Fruit fly (Drosophila melanogaster) whole organism, larva: ENCODE results near the gene CG34161.

Experiments used
- noc ChIP-seq: fragments of 200-800 bp; sonication (Bioruptor generic); optimal IDR thresholded peaks from 3 replicates; lab custom pipeline; 2019; ENCODE audit warnings: missing biosample characterization, mild to moderate bottlenecking, missing genetic modification characterization, moderate library complexity

Gene CG34161

DNA sequence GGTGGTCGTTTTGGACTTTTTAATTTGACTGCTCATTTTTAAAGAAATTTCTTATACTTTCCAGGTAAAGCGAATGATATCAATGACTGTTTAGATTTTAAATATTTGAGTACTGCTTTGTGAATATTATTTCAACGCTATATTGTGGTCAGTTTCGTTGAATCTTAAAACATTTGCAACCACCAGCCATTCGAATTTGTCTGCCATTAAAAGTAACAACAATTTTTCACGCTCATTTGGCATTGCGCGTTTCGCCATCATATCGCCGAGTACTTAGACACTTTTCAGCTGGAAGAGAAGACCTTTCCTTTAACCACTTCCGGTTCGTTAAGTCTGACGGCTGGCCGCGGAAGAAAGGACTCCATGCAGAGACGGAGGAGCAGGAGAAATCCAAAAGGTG lies at the start of gene CG34161:
Gene CG34161 (minus strand): TSS at position 101 of the 400 bp plus-strand sequence.
- TF ChIP-seq noc (tag; lab: Kevin White, UChicago): no peak

dm6 chr2L:10625935-10626334 lies 44.4 kb upstream of the CG34161 start:
- TF ChIP-seq noc (tag; lab: Kevin White, UChicago): no peak

- TF ChIP-seq noc (tag; lab: Kevin White, UChicago): no peak
Observed at dm6 chr2L:10616767-10617166, 35.3 kb upstream of the CG34161 start.

dm6 chr2L:10615889-10616288 lies 34.4 kb upstream of the CG34161 start:
- no peak for TF ChIP-seq noc (tag; lab: Kevin White, UChicago)

- no peak for TF ChIP-seq noc (tag; lab: Kevin White, UChicago)
Observed at dm6 chr2L:10614660-10615479, 33.4 kb upstream of the CG34161 start.

- TF ChIP-seq noc (tag; lab: Kevin White, UChicago): no peak
Observed at dm6 chr2L:10613104-10613503, 31.6 kb upstream of the CG34161 start.

DNA sequence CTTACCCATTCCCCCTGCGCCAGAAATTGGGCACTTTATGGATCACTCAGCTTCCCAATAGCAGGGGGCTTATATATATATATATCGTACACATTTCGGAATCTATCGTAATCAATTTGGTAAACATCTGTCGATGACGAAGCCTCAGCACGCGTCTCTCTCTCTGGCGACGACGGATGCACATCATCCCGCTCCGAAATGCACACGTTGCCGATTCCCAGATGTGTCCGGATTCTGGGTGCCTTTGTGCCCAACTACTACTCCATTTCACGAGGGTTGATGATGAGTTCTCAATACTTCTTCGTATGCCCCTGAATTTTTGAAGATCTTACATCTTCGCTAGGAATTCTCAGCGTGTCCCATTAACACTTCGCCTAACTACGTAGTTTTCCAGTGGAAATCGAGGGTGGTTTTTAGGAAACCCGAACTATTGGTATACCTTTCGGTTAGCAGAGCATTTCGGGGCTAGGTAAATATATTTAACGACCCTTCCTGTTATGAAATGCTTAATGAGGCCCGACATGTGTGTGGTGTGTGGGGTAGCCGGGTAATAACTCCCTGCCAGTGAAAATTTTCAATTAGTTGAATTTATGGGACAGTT lies 27.3 kb upstream of the CG34161 start:
- no peak for TF ChIP-seq noc (tag; lab: Kevin White, UChicago)

DNA sequence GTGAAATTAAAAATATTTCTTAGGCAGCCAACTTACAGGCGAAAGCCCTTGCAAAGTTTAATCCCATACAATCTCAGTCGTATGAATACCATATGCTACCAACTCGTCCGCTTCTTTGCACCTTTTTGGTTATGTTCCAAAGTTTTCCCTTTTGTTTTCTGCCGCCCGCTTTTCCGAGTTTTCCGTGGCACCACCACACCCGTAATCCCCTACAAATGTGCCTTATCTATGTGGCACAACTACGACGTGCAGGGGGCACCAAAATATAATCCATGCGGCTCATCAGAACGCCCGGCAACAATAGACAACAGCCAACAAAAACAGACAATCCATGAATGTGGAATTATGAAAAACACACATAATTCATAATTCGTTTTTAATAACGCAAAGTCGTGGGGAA lies 26.2 kb upstream of the CG34161 start:
- no peak for TF ChIP-seq noc (tag; lab: Kevin White, UChicago)

- no peak for TF ChIP-seq noc (tag; lab: Kevin White, UChicago)
Observed at dm6 chr2L:10603604-10604003, 22.1 kb upstream of the CG34161 start.

DNA sequence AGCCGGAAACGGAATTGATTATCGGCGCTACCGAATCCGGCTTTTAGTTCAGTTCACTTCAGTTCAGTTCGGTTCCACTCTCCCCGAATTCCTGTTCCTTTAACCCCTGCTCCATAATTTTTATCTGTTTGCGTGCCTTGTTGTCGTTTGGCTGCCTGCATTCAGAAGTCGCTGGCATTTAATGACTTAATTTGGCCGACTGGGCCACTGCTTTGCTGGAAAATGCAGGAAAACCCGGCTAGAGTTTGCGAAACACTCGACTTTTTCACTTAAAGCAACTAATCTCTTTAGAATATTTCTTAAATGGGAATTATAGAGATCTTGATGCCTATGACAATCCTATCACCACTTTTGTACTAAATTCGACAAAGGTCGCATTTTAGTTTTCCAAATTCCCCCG lies 2.0 kb downstream of the CG34161 start, which contains the start of gene CG34160:
Gene CG34160 (plus strand): TSS at position 301 of the 400 bp plus-strand sequence.
- no peak for TF ChIP-seq noc (tag; lab: Kevin White, UChicago)

DNA sequence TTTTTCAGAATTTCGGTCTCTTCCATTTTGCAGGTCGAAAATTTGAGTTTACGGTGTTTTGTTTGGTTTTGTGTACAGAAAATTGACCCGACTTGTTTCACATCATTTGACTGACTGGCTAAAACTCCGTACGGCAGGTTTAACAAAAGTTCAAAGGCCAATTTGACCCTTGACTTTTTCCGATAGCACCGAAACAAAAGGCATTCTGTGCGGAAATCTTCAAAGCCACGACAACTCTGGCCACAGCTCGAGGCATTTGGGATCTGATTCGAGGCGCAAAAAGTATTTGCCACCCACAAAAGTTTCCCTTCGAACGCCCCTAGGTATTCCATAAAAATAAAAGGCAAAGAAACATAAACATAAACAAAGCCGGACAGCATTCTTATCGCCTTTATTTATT lies 3.8 kb downstream of the CG34161 start, which contains the start of gene w-cup:
Gene w-cup (minus strand): TSS at position 101 of the 400 bp plus-strand sequence.
- no peak for TF ChIP-seq noc (tag; lab: Kevin White, UChicago)

DNA sequence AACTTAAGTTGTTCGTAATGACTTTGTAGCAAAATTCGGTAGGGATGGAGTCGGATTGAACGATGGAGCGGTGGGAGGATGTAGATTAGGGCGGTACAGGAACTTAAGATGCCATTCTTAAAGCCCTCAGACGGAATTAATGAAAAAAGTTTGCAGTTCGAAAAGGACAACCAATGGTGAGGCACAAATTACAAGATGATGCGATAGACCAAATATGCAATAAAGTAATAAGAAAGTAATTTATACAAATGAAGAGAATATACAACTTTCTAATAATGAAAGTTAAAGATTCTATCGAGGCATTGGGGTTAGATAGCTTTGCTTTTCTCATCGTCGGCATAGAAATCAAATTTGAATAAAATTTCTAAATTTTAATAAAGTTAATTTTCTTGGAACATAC lies 14.5 kb downstream of the CG34161 start, which contains the start of gene CG6138:
Gene CG6138 (plus strand): TSS at position 301 of the 400 bp plus-strand sequence.
- no peak for TF ChIP-seq noc (tag; lab: Kevin White, UChicago)

dm6 chr2L:10565674-10566073 lies 15.8 kb downstream of the CG34161 start:
- no peak for TF ChIP-seq noc (tag; lab: Kevin White, UChicago)

dm6 chr2L:10555269-10555668 lies 26.2 kb downstream of the CG34161 start:
- no peak for TF ChIP-seq noc (tag; lab: Kevin White, UChicago)

DNA sequence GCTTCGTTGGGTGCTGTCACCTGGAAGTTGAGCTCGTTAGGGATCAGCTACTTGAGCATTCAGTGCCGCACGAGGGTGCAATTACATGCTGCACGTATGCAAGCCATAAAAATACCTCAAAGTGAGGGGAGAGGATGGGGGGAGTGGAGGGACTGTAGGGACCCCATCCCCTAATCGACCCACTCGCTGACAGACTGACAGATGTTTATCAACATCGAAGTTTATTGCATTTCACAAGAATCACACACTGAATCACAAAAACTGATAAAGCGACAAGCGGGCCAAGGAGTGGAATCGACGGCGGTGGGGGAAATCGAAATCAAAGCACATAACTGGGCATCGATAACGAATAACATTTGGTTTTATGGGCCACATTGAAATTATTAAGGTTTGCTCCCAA lies 26.8 kb downstream of the CG34161 start:
- no peak for TF ChIP-seq noc (tag; lab: Kevin White, UChicago)

DNA sequence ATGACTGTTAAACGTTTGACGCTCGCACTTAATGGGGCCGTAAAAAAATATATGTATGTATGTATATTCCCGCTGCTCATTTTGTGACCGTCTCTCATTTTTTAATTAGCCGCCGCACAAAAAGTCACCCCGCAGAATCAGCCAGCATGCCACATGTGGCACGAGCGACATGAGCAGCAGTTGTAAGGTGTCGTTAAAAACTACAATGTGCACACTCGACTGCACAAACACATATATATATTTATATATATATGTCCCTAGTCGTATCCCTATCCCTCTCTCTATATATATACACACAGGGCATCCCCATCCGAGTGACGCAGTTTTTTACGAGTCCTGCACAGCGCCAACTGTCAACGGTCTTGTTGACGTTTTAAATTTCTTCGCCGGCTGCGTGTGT lies 27.8 kb downstream of the CG34161 start:
- no peak for TF ChIP-seq noc (tag; lab: Kevin White, UChicago)

dm6 chr2L:10552807-10553206 lies 28.7 kb downstream of the CG34161 start:
- TF ChIP-seq noc (tag; lab: Kevin White, UChicago): no peak
